Worm (Caenorhabditis elegans): Measurements from ENCODE around the gene Y110A2AL.9.

ce11 chrII:2827859-2828403 lies 38.5 kb downstream of the Y110A2AL.9 start, which contains the start of gene K12H6.8:
- TF ChIP-seq unc-62 (GFP tag; optimal IDR thresholded peaks at IDR 0.05) (no peak), pha-4 (tag; optimal IDR thresholded peaks at IDR 0.05) (no peak), dpl-1 (GFP tag; optimal IDR thresholded peaks at IDR 0.05) (no peak), Y79H2A.3 (GFP tag; conservative IDR thresholded peaks at IDR 0.05) (no peak), madf-8 (GFP tag; conservative IDR thresholded peaks at IDR 0.05) (no peak), snpc-4 (GFP tag; optimal IDR thresholded peaks at IDR 0.05) (no peak), snpc-4 (tag; optimal IDR thresholded peaks at IDR 0.05) (no peak), aptf-3 (GFP tag; IDR thresholded peaks at IDR 0.05) (no peak), Y56A3A.18 (GFP tag; IDR thresholded peaks at IDR 0.05) (no peak), lin-35 (GFP tag; optimal IDR thresholded peaks at IDR 0.05) (no peak), tbp1 (GFP tag; optimal IDR thresholded peaks at IDR 0.05) (no peak), ztf-26 (tag; optimal IDR thresholded peaks at IDR 0.05) (no peak), ztf-25 (GFP tag; IDR thresholded peaks at IDR 0.05) (no peak), cebp-1 (GFP tag; IDR thresholded peaks at IDR 0.05) (no peak), cebp-1 (tag; optimal IDR thresholded peaks at IDR 0.05) (no peak), egrh-3 (GFP tag; IDR thresholded peaks at IDR 0.05) (0 out of 2 replicates have a peak, but pooled peaks have one; percentile 37)
